Worm (Caenorhabditis elegans) whole organism, L3 larva: ENCODE results near the gene C08E3.1.

ENCODE experiments used
- ZK546.5 ChIP-seq: sonication (generic microtip); optimal IDR thresholded peaks from 2 replicates; lab custom pipeline; 2017; ENCODE audit warnings: missing biosample characterization, missing genetic modification characterization
- aly-2 ChIP-seq: fragments of 150-350 bp; optimal IDR thresholded peaks from 2 replicates; lab custom pipeline; 2014; ENCODE audit warnings: missing biosample characterization, missing genetic modification characterization
- ama-1 ChIP-seq: fragments of 150-350 bp; optimal IDR thresholded peaks from 2 replicates; lab custom pipeline; 2018
- ceh-16 ChIP-seq: sonication (generic microtip); optimal IDR thresholded peaks from 2 replicates; lab custom pipeline; 2017; ENCODE audit warnings: missing biosample characterization, missing genetic modification characterization
- ceh-28 ChIP-seq: fragments of 150-350 bp; optimal IDR thresholded peaks from 2 replicates; lab custom pipeline; 2014; ENCODE audit warnings: missing biosample characterization, missing genetic modification reagents, missing genetic modification characterization
- ceh-9 ChIP-seq: sonication (generic microtip); optimal IDR thresholded peaks from 2 replicates; lab custom pipeline; 2018; ENCODE audit warnings: missing biosample characterization, missing genetic modification characterization
- daf-12 ChIP-seq: fragments of 150-350 bp; optimal IDR thresholded peaks from 2 replicates; lab custom pipeline; 2014; ENCODE audit warnings: missing biosample characterization, missing genetic modification reagents, missing genetic modification characterization
- egl-5 ChIP-seq: fragments of 150-350 bp; optimal IDR thresholded peaks from 2 replicates; lab custom pipeline; 2017; ENCODE audit warnings: missing biosample characterization, missing genetic modification reagents, missing genetic modification characterization, inconsistent platforms
- elt-1 ChIP-seq: fragments of 150-350 bp; optimal IDR thresholded peaks from 2 replicates; lab custom pipeline; 2014; ENCODE audit warnings: missing biosample characterization, missing genetic modification characterization
- elt-2 ChIP-seq: sonication (generic microtip); optimal IDR thresholded peaks from 2 replicates; lab custom pipeline; 2016; ENCODE audit warnings: missing genetic modification reagents, mild to moderate bottlenecking, missing genetic modification characterization, missing compliant biosample characterization
- eor-1 ChIP-seq, 2 experiments: fragments of 150-350 bp; optimal IDR thresholded peaks; 2 replicates each; lab custom pipeline; 2014 to 2018; ENCODE audit warnings: missing biosample characterization in 2 of 2, missing genetic modification characterization in 2 of 2
- fkh-2 ChIP-seq: fragments of 150-350 bp; optimal IDR thresholded peaks from 2 replicates; lab custom pipeline; 2014; ENCODE audit warnings: missing biosample characterization, missing genetic modification reagents, missing genetic modification characterization
- hmg-11 ChIP-seq: sonication (generic microtip); optimal IDR thresholded peaks from 2 replicates; lab custom pipeline; 2016; ENCODE audit warnings: missing genetic modification characterization, missing compliant biosample characterization
- jun-1 ChIP-seq: fragments of 150-350 bp; optimal IDR thresholded peaks from 2 replicates; lab custom pipeline; 2014; ENCODE audit warnings: missing biosample characterization, missing genetic modification reagents, missing genetic modification characterization
- lin-15B ChIP-seq: fragments of 150-350 bp; optimal IDR thresholded peaks from 2 replicates; lab custom pipeline; 2014; ENCODE audit warnings: missing biosample characterization, missing genetic modification characterization
- mml-1 ChIP-seq: fragments of 150-350 bp; sonication (generic microtip); optimal IDR thresholded peaks from 3 replicates; lab custom pipeline; 2014; ENCODE audit warnings: missing biosample characterization, missing genetic modification characterization
- nhr-11 ChIP-seq: fragments of 150-350 bp; optimal IDR thresholded peaks from 2 replicates; lab custom pipeline; 2014; ENCODE audit warnings: missing biosample characterization, missing genetic modification characterization
- nhr-12 ChIP-seq: fragments of 150-350 bp; optimal IDR thresholded peaks from 2 replicates; lab custom pipeline; 2014; ENCODE audit warnings: missing biosample characterization, missing genetic modification characterization
- nhr-23 ChIP-seq: fragments of 150-350 bp; optimal IDR thresholded peaks from 2 replicates; lab custom pipeline; 2014; ENCODE audit warnings: missing biosample characterization, missing genetic modification reagents, missing genetic modification characterization
- nhr-237 ChIP-seq: fragments of 150-350 bp; optimal IDR thresholded peaks from 2 replicates; lab custom pipeline; 2014; ENCODE audit warnings: missing biosample characterization, missing genetic modification characterization
- nhr-25 ChIP-seq: sonication (generic microtip); optimal IDR thresholded peaks from 2 replicates; lab custom pipeline; 2017; ENCODE audit warnings: missing biosample characterization, missing genetic modification characterization
- nhr-43 ChIP-seq: sonication (generic microtip); optimal IDR thresholded peaks from 2 replicates; lab custom pipeline; 2016; ENCODE audit warnings: mild to moderate bottlenecking, missing genetic modification characterization, missing compliant biosample characterization; ENCODE audit not compliant: poor library complexity, severe bottlenecking
- nhr-77 ChIP-seq: fragments of 150-350 bp; optimal IDR thresholded peaks from 2 replicates; lab custom pipeline; 2014; ENCODE audit warnings: missing biosample characterization, missing genetic modification characterization
- pha-4 ChIP-seq: fragments of 150-350 bp; optimal IDR thresholded peaks from 2 replicates; lab custom pipeline; 2014; ENCODE audit warnings: missing biosample characterization, missing genetic modification reagents, missing genetic modification characterization
- pqm-1 ChIP-seq: fragments of 150-350 bp; optimal IDR thresholded peaks from 2 replicates; lab custom pipeline; 2017; ENCODE audit warnings: missing biosample characterization, missing genetic modification characterization, inconsistent platforms
- skn-1 ChIP-seq: fragments of 150-350 bp; optimal IDR thresholded peaks from 2 replicates; lab custom pipeline; 2014; ENCODE audit warnings: missing biosample characterization, missing genetic modification characterization
- snpc-4 ChIP-seq: fragments of 150-350 bp; optimal IDR thresholded peaks from 2 replicates; lab custom pipeline; 2014; ENCODE audit warnings: missing biosample characterization, missing genetic modification characterization
- unc-39 ChIP-seq: sonication (generic microtip); optimal IDR thresholded peaks from 4 replicates; lab custom pipeline; 2017; ENCODE audit warnings: missing biosample characterization, missing genetic modification characterization
- unc-62 ChIP-seq: fragments of 150-350 bp; sonication (generic microtip); optimal IDR thresholded peaks from 4 replicates; lab custom pipeline; 2014; ENCODE audit warnings: missing biosample characterization, missing genetic modification reagents, missing genetic modification characterization
- zag-1 ChIP-seq: fragments of 150-350 bp; optimal IDR thresholded peaks from 2 replicates; lab custom pipeline; 2014; ENCODE audit warnings: missing biosample characterization, missing genetic modification characterization
- ztf-11 ChIP-seq: fragments of 150-350 bp; optimal IDR thresholded peaks from 2 replicates; lab custom pipeline; 2014; ENCODE audit warnings: missing biosample characterization, missing genetic modification characterization
- ztf-4 ChIP-seq: fragments of 150-350 bp; optimal IDR thresholded peaks from 2 replicates; lab custom pipeline; 2014; ENCODE audit warnings: missing biosample characterization, missing genetic modification characterization

The C08E3.1 gene

ce11 chrII:1605010-1605409, 28.6 kb upstream of the C08E3.1 start:
- TF ChIP-seq elt-1 = no peak
- TF ChIP-seq ceh-28 (tag; lab: Kevin White, UChicago) = no peak
- TF ChIP-seq nhr-12 (tag; lab: Kevin White, UChicago) = no peak
- no peak for TF ChIP-seq unc-39
- TF ChIP-seq nhr-23 (tag; lab: Kevin White, UChicago) = no peak
- no peak for TF ChIP-seq ceh-9
- TF ChIP-seq pha-4 (tag; lab: Kevin White, UChicago) = no peak
- no peak for TF ChIP-seq pqm-1 (tag; lab: Kevin White, UChicago)
- TF ChIP-seq mml-1 (tag; lab: Kevin White, UChicago) = no peak
- TF ChIP-seq aly-2 (tag; lab: Kevin White, UChicago) = no peak
- TF ChIP-seq snpc-4 (tag; lab: Kevin White, UChicago) = no peak
- TF ChIP-seq lin-15B (tag; lab: Kevin White, UChicago) = no peak
- no peak for TF ChIP-seq fkh-2 (tag; lab: Kevin White, UChicago)
- no peak for TF ChIP-seq nhr-77 (tag; lab: Kevin White, UChicago)
- TF ChIP-seq, all 47 proteins: peak for 0

- no peak for TF ChIP-seq nhr-43
- TF ChIP-seq unc-39 = no peak
- no peak for TF ChIP-seq ztf-11 (tag; lab: Kevin White, UChicago)
- TF ChIP-seq nhr-25 (tag; lab: Kevin White, UChicago) = no peak
- TF ChIP-seq egl-5 (tag; lab: Kevin White, UChicago) = no peak
- no peak for TF ChIP-seq ZK546.5 (tag; lab: Kevin White, UChicago)
- TF ChIP-seq lin-15B (tag; lab: Kevin White, UChicago) = no peak
- no peak for TF ChIP-seq nhr-11
- no peak for TF ChIP-seq elt-1
Observed at ce11 chrII:1606079-1606478, 27.5 kb upstream of the C08E3.1 start, which contains the start of gene bath-33. bath-33 (minus strand) TSS chrII:1606179.

- TF ChIP-seq fkh-2 (tag; lab: Kevin White, UChicago) (no peak), pqm-1 (tag; lab: Kevin White, UChicago) (peak; percentile 19), ceh-16 (no peak), nhr-237 (tag; lab: Kevin White, UChicago) (no peak), ceh-9 (no peak), elt-2 (tag; lab: Kevin White, UChicago) (peak; percentile 82), nhr-23 (tag; lab: Kevin White, UChicago) (no peak), elt-1 (no peak), snpc-4 (tag; lab: Kevin White, UChicago) (no peak), daf-12 (tag; lab: Kevin White, UChicago) (no peak), hmg-11 (tag; lab: Kevin White, UChicago) (no peak), unc-62 (GFP tag; lab: Kevin White, UChicago) (no peak), zag-1 (no peak), ama-1 (lab: Kevin White, UChicago) (no peak), pha-4 (tag; lab: Kevin White, UChicago) (peak; percentile 67), nhr-12 (tag; lab: Kevin White, UChicago) (no peak)
Observed at ce11 chrII:1607575-1607974, 26.0 kb upstream of the C08E3.1 start.

- TF ChIP-seq elt-2 (tag; lab: Kevin White, UChicago) (peak; percentile 88), nhr-12 (tag; lab: Kevin White, UChicago) (no peak), eor-1 (tag; optimal IDR thresholded peaks at IDR 0.05; lab: Kevin White, UChicago) (no peak), pha-4 (tag; lab: Kevin White, UChicago) (peak; percentile 34), jun-1 (tag; lab: Kevin White, UChicago) (peak; percentile 6), pqm-1 (tag; lab: Kevin White, UChicago) (peak; percentile 14)
Observed at ce11 chrII:1608915-1609314, 24.7 kb upstream of the C08E3.1 start.

ce11 chrII:1610630-1611029, 23.0 kb upstream of the C08E3.1 start, which contains the start of gene fbxa-163:
fbxa-163 (minus strand) TSS chrII:1610730.
- TF ChIP-seq jun-1 (tag; lab: Kevin White, UChicago) (no peak), elt-2 (tag; lab: Kevin White, UChicago) (peak; percentile 5), ztf-4 (tag; lab: Kevin White, UChicago) (no peak)

ce11 chrII:1613972-1614371, 19.6 kb upstream of the C08E3.1 start, which contains the start of gene fbxa-164:
fbxa-164 (minus strand) TSS chrII:1614072.
- TF ChIP-seq elt-2 (tag; lab: Kevin White, UChicago) = peak; percentile 32
- peak; percentile 11 for TF ChIP-seq pha-4 (tag; lab: Kevin White, UChicago)
- TF ChIP-seq skn-1 = no peak
